Fruit fly (Drosophila melanogaster): ENCODE data around the gene CG7156.

dm6 chr3R:18245044-18245596 lies 3.2 kb upstream of the CG7156 start:
- TF ChIP-seq CG1621 (tag; optimal IDR thresholded peaks at IDR 0.05) (no peak), Hr38 (GFP tag; optimal IDR thresholded peaks at IDR 0.05) (no peak), Eip78C (GFP tag) (no peak), CG11294 (GFP tag; IDR thresholded peaks at IDR 0.05) (no peak), salr (GFP tag; optimal IDR thresholded peaks at IDR 0.05) (no peak)
